Worm (Caenorhabditis elegans) whole organism, L4 larva: ENCODE data around the gene vit-6.

Source experiments
- F10B5.3 ChIP-seq: sonication (generic microtip); optimal IDR thresholded peaks from 2 replicates; lab custom pipeline; 2016; ENCODE audit warnings: mild to moderate bottlenecking, missing genetic modification characterization, missing compliant biosample characterization
- F44E2.7 ChIP-seq: fragments of 200-800 bp; sonication (Bioruptor generic); IDR thresholded peaks from 2 replicates; pipeline ENCODE4 v2.1.2; 2022; ENCODE audit warnings: missing genetic modification characterization, missing compliant biosample characterization
- T26A8.4 ChIP-seq: fragments of 200-800 bp; sonication (Bioruptor generic); IDR thresholded peaks from 2 replicates; pipeline ENCODE4 v1.3.6; 2022; ENCODE audit warnings: missing genetic modification characterization, missing compliant biosample characterization
- Y105C5A.15 ChIP-seq: fragments of 200-800 bp; sonication (Bioruptor generic); IDR thresholded peaks from 2 replicates; pipeline ENCODE4 v1.3.6; 2022; ENCODE audit warnings: missing genetic modification characterization, missing compliant biosample characterization
- Y48G9A.11 ChIP-seq: fragments of 200-800 bp; sonication (Bioruptor generic); IDR thresholded peaks from 2 replicates; pipeline ENCODE4 v1.3.6; 2022; ENCODE audit warnings: missing genetic modification reagents, missing genetic modification characterization, missing compliant biosample characterization
- Y5F2A.4 ChIP-seq: fragments of 200-800 bp; sonication (Bioruptor generic); optimal IDR thresholded peaks from 2 replicates; lab custom pipeline; 2018; ENCODE audit warnings: mild to moderate bottlenecking, missing genetic modification characterization, missing compliant biosample characterization
- ZK337.2 ChIP-seq: fragments of 200-800 bp; sonication (Bioruptor generic); IDR thresholded peaks from 2 replicates; pipeline ENCODE4 v1.3.6; 2022; ENCODE audit warnings: missing genetic modification reagents, missing genetic modification characterization, missing compliant biosample characterization
- aha-1 ChIP-seq: fragments of 150-350 bp; peaks from one replicate; lab custom pipeline; 2014; ENCODE audit warnings: missing biosample characterization, missing genetic modification characterization
- ama-1 ChIP-seq: fragments of 150-350 bp; optimal IDR thresholded peaks from 2 replicates; lab custom pipeline; 2014; ENCODE audit warnings: inconsistent platforms, mixed read lengths
- arid-1 ChIP-seq: fragments of 200-800 bp; sonication (Bioruptor generic); conservative IDR thresholded peaks from 2 replicates; pipeline ENCODE4 v1.3.6; 2022; ENCODE audit warnings: missing genetic modification reagents, missing genetic modification characterization, missing compliant biosample characterization
- attf-4 ChIP-seq: sonication (generic microtip); optimal IDR thresholded peaks from 3 replicates; lab custom pipeline; 2017; ENCODE audit warnings: missing biosample characterization, missing genetic modification characterization
- ceh-28 ChIP-seq: fragments of 150-350 bp; optimal IDR thresholded peaks from 2 replicates; lab custom pipeline; 2014; ENCODE audit warnings: missing biosample characterization, missing genetic modification reagents, missing genetic modification characterization
- ceh-32 ChIP-seq: sonication (generic microtip); optimal IDR thresholded peaks from 2 replicates; lab custom pipeline; 2016; ENCODE audit warnings: mild to moderate bottlenecking, missing genetic modification characterization, missing compliant biosample characterization; ENCODE audit not compliant: poor library complexity
- ceh-44 ChIP-seq: fragments of 200-800 bp; sonication (Bioruptor generic); IDR thresholded peaks from 2 replicates; pipeline ENCODE4 v1.3.6; 2022; ENCODE audit warnings: missing genetic modification reagents, missing genetic modification characterization, missing compliant biosample characterization
- ceh-62 ChIP-seq: sonication (generic microtip); optimal IDR thresholded peaks from 2 replicates; lab custom pipeline; 2017; ENCODE audit warnings: missing biosample characterization, missing genetic modification characterization
- cey-2 ChIP-seq: sonication (generic microtip); optimal IDR thresholded peaks from 3 replicates; lab custom pipeline; 2017; ENCODE audit warnings: missing genetic modification characterization, mild to moderate bottlenecking, missing compliant biosample characterization, antibody characterized with exemption, borderline replicate concordance; ENCODE audit not compliant: insufficient read depth
- daf-12 ChIP-seq: fragments of 150-350 bp; optimal IDR thresholded peaks from 2 replicates; lab custom pipeline; 2014; ENCODE audit warnings: missing biosample characterization, missing genetic modification reagents, missing genetic modification characterization
- daf-19 ChIP-seq: fragments of 200-800 bp; sonication (Bioruptor generic); conservative IDR thresholded peaks from 2 replicates; pipeline ENCODE4 v1.3.6; 2022; ENCODE audit warnings: missing genetic modification characterization, missing compliant biosample characterization
- dmd-6 ChIP-seq: fragments of 200-800 bp; sonication (Bioruptor generic); IDR thresholded peaks from 2 replicates; pipeline ENCODE4 v1.3.6; 2022; ENCODE audit warnings: missing genetic modification reagents, missing genetic modification characterization, missing compliant biosample characterization
- duxl-1 ChIP-seq: sonication (generic microtip); optimal IDR thresholded peaks from 2 replicates; lab custom pipeline; 2016; ENCODE audit warnings: mild to moderate bottlenecking, missing genetic modification characterization, moderate library complexity, missing compliant biosample characterization; ENCODE audit not compliant: poor library complexity
- dve-1 ChIP-seq: sonication (generic microtip); optimal IDR thresholded peaks from 2 replicates; lab custom pipeline; 2017; ENCODE audit warnings: antibody characterized with exemption, mild to moderate bottlenecking, missing genetic modification characterization, missing compliant biosample characterization; ENCODE audit not compliant: insufficient read depth
- fkh-10 ChIP-seq: fragments of 150-350 bp; optimal IDR thresholded peaks from 2 replicates; lab custom pipeline; 2014; ENCODE audit warnings: missing biosample characterization, missing genetic modification reagents, missing genetic modification characterization
- hlh-11 ChIP-seq: fragments of 200-800 bp; sonication (Bioruptor generic); optimal IDR thresholded peaks from 2 replicates; lab custom pipeline; 2018; ENCODE audit warnings: mild to moderate bottlenecking, missing genetic modification characterization, missing compliant biosample characterization
- hlh-30 ChIP-seq: sonication (generic microtip); optimal IDR thresholded peaks from 2 replicates; lab custom pipeline; 2017; ENCODE audit warnings: antibody characterized with exemption, mild to moderate bottlenecking, missing genetic modification characterization, missing compliant biosample characterization; ENCODE audit not compliant: insufficient read depth
- lin-39 ChIP-seq: fragments of 150-350 bp; optimal IDR thresholded peaks from 2 replicates; lab custom pipeline; 2014; ENCODE audit warnings: missing biosample characterization, missing genetic modification reagents, missing genetic modification characterization
- lir-3 ChIP-seq: sonication (generic microtip); optimal IDR thresholded peaks from 2 replicates; lab custom pipeline; 2016; ENCODE audit warnings: mild to moderate bottlenecking, missing genetic modification characterization, missing compliant biosample characterization
- lsy-2 ChIP-seq, 2 experiments: fragments of 150-350 bp in 1 of 2; sonication (generic microtip) in 1 of 2; optimal IDR thresholded peaks; 2 replicates each; lab custom pipeline; 2014 to 2017; ENCODE audit warnings: missing biosample characterization in 2 of 2, missing genetic modification characterization in 2 of 2
- mxl-3 ChIP-seq: fragments of 200-800 bp; sonication (Bioruptor generic); optimal IDR thresholded peaks from 2 replicates; lab custom pipeline; 2018; ENCODE audit warnings: mild to moderate bottlenecking, missing genetic modification characterization, missing compliant biosample characterization
- nhr-10 ChIP-seq: fragments of 150-350 bp; optimal IDR thresholded peaks from 2 replicates; lab custom pipeline; 2014; ENCODE audit warnings: missing biosample characterization, missing genetic modification characterization
- nhr-237 ChIP-seq: sonication (generic microtip); optimal IDR thresholded peaks from 2 replicates; lab custom pipeline; 2017; ENCODE audit warnings: missing biosample characterization, missing genetic modification characterization
- nhr-28 ChIP-seq: fragments of 150-350 bp; optimal IDR thresholded peaks from 2 replicates; lab custom pipeline; 2014; ENCODE audit warnings: missing biosample characterization, missing genetic modification characterization
- nhr-41 ChIP-seq: fragments of 200-800 bp; sonication (Bioruptor generic); IDR thresholded peaks from 2 replicates; pipeline ENCODE4 v1.3.6; 2022; ENCODE audit warnings: missing genetic modification reagents, missing genetic modification characterization, missing compliant biosample characterization
- nhr-42 ChIP-seq: fragments of 200-800 bp; sonication (Bioruptor generic); IDR thresholded peaks from 2 replicates; pipeline ENCODE4 v1.3.6; 2022; ENCODE audit warnings: missing genetic modification characterization, missing compliant biosample characterization
- nhr-6 ChIP-seq: fragments of 150-350 bp; optimal IDR thresholded peaks from 2 replicates; lab custom pipeline; 2014; ENCODE audit warnings: missing biosample characterization, missing genetic modification characterization
- pqm-1 ChIP-seq: sonication (generic microtip); optimal IDR thresholded peaks from 2 replicates; lab custom pipeline; 2017; ENCODE audit warnings: missing biosample characterization, missing genetic modification characterization
- rbr-2 ChIP-seq: sonication (generic microtip); optimal IDR thresholded peaks from 2 replicates; lab custom pipeline; 2016; ENCODE audit warnings: missing genotype, missing genetic modification characterization, missing compliant biosample characterization
- sdz-12 ChIP-seq: fragments of 200-800 bp; sonication (Bioruptor generic); optimal IDR thresholded peaks from 2 replicates; lab custom pipeline; 2018; ENCODE audit warnings: mild to moderate bottlenecking, missing genetic modification characterization, missing compliant biosample characterization
- set-16 ChIP-seq: fragments of 200-800 bp; sonication (Bioruptor generic); IDR thresholded peaks from 2 replicates; pipeline ENCODE4 v1.3.6; 2022; ENCODE audit warnings: missing genetic modification reagents, missing genetic modification characterization, missing compliant biosample characterization
- skn-1 ChIP-seq: fragments of 150-350 bp; optimal IDR thresholded peaks from 2 replicates; lab custom pipeline; 2014; ENCODE audit warnings: missing biosample characterization, missing genetic modification characterization
- snpc-4 ChIP-seq: fragments of 150-350 bp; optimal IDR thresholded peaks from 2 replicates; lab custom pipeline; 2014; ENCODE audit warnings: missing biosample characterization, missing genetic modification characterization
- spr-1 ChIP-seq: sonication (generic microtip); optimal IDR thresholded peaks from 2 replicates; lab custom pipeline; 2016; ENCODE audit warnings: mild to moderate bottlenecking, missing genetic modification characterization, missing compliant biosample characterization
- tag-97 ChIP-seq: fragments of 200-800 bp; sonication (Bioruptor generic); IDR thresholded peaks from 2 replicates; pipeline ENCODE4 v1.3.6; 2022; ENCODE audit warnings: missing genetic modification characterization, missing compliant biosample characterization
- tra-1 ChIP-seq: fragments of 200-800 bp; sonication (Bioruptor generic); IDR thresholded peaks from 2 replicates; pipeline ENCODE4 v1.3.6; 2022; ENCODE audit warnings: missing genetic modification reagents, missing genetic modification characterization, missing compliant biosample characterization
- unc-130 ChIP-seq: sonication (generic microtip); optimal IDR thresholded peaks from 2 replicates; lab custom pipeline; 2016; ENCODE audit warnings: missing genetic modification reagents, missing genetic modification characterization, missing compliant biosample characterization
- unc-39 ChIP-seq: sonication (generic microtip); optimal IDR thresholded peaks from 2 replicates; lab custom pipeline; 2017; ENCODE audit warnings: missing biosample characterization, missing genetic modification characterization
- unc-62 ChIP-seq, 3 experiments: fragments of 150-350 bp in 1 of 3; sonication (generic microtip); optimal IDR thresholded peaks in 2 of 3; peaks in 1 of 3; 1 replicate in 1 of 3; 2 replicates in 2 of 3; lab custom pipeline; 2014 to 2017; ENCODE audit warnings: missing biosample characterization in 3 of 3, missing genetic modification characterization in 3 of 3, missing genetic modification reagents in 3 of 3, missing genotype in 1 of 3
- zag-1 ChIP-seq: fragments of 150-350 bp; optimal IDR thresholded peaks from 2 replicates; lab custom pipeline; 2014; ENCODE audit warnings: missing biosample characterization, missing genetic modification characterization
- ztf-11 ChIP-seq: fragments of 150-350 bp; optimal IDR thresholded peaks from 2 replicates; lab custom pipeline; 2014; ENCODE audit warnings: missing biosample characterization, missing genetic modification characterization
- ztf-7 ChIP-seq: fragments of 150-350 bp; optimal IDR thresholded peaks from 2 replicates; lab custom pipeline; 2014; ENCODE audit warnings: missing biosample characterization, missing genetic modification characterization

Gene vit-6

DNA sequence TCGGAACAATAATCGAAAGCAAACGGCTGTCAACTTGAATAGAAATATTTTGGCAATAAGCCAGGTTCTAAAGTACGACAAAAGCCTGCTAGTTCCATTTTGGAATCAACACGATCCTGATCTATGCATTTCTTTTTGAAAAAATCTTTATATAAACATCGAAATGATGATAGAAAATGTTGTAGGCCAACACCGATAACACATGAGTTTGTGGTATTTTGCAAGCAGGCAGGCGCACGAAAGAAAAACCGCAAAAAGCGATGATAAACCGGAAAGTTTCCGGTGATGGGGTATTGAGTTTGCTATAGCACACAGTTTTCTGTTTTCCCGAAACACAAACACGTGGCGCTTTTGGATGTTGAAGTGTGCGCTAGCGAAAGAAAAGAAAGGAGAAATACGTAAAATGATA, 26.9 kb upstream of the vit-6 start (continued):
- TF ChIP-seq attf-4 (tag; lab: Kevin White, UChicago) (no peak), T26A8.4 (GFP tag; lab: Robert Waterston, UW) (no peak), Y48G9A.11 (GFP tag; lab: Robert Waterston, UW) (no peak), fkh-10 (GFP tag; lab: Kevin White, UChicago) (no peak), ceh-62 (no peak), lin-39 (tag; lab: Kevin White, UChicago) (no peak), nhr-41 (GFP tag; lab: Robert Waterston, UW) (no peak), ceh-44 (GFP tag; lab: Robert Waterston, UW) (no peak), daf-19 (GFP tag; lab: Robert Waterston, UW) (no peak), daf-12 (tag; lab: Kevin White, UChicago) (no peak), tag-97 (no peak), duxl-1 (tag; lab: Kevin White, UChicago) (no peak), ZK337.2 (GFP tag; lab: Robert Waterston, UW) (no peak), ztf-7 (tag; lab: Kevin White, UChicago) (no peak), nhr-42 (GFP tag; lab: Robert Waterston, UW) (no peak), lsy-2 (tag; optimal IDR thresholded peaks at IDR 0.05; lab: Kevin White, UChicago) (no peak), rbr-2 (tag; lab: Kevin White, UChicago) (no peak), nhr-28 (tag; lab: Kevin White, UChicago) (peak; percentile 84), spr-1 (tag; lab: Kevin White, UChicago) (no peak), skn-1 (tag; lab: Kevin White, UChicago) (no peak), unc-130 (GFP tag; lab: Kevin White, UChicago) (no peak), ceh-32 (tag; lab: Kevin White, UChicago) (no peak), hlh-11 (tag; lab: Kevin White, UChicago) (peak; percentile 43), cey-2 (tag; lab: Kevin White, UChicago) (no peak), arid-1 (GFP tag; lab: Robert Waterston, UW) (no peak), zag-1 (no peak), ztf-11 (tag; lab: Kevin White, UChicago) (no peak), pqm-1 (peak; percentile 60), aha-1 (tag; lab: Kevin White, UChicago) (no peak), unc-62 (GFP tag; optimal IDR thresholded peaks at IDR 0.05 in 1 of 2; lab: Kevin White, UChicago) (no peak), unc-62 (tag; optimal IDR thresholded peaks at IDR 0.05; lab: Kevin White, UChicago) (no peak), nhr-10 (tag; lab: Kevin White, UChicago) (peak; percentile 19), mxl-3 (GFP tag; lab: Kevin White, UChicago) (peak; percentile 51), dmd-6 (peak; percentile 62), snpc-4 (tag; lab: Kevin White, UChicago) (no peak), dve-1 (tag; lab: Kevin White, UChicago) (peak; percentile 25), F44E2.7 (no peak), ama-1 (no peak), sdz-12 (GFP tag; lab: Kevin White, UChicago) (no peak), tra-1 (no peak), ceh-28 (tag; lab: Kevin White, UChicago) (no peak), Y5F2A.4 (GFP tag; lab: Kevin White, UChicago) (no peak), nhr-237 (tag; lab: Kevin White, UChicago) (no peak), F10B5.3 (tag; lab: Kevin White, UChicago) (no peak), hlh-30 (tag; lab: Kevin White, UChicago) (peak; percentile 67), nhr-6 (no peak), Y105C5A.15 (GFP tag; lab: Robert Waterston, UW) (no peak), unc-39 (tag; lab: Kevin White, UChicago) (no peak), lir-3 (tag; lab: Kevin White, UChicago) (no peak), set-16 (GFP tag; lab: Robert Waterston, UW) (no peak)
